Fruit fly (Drosophila melanogaster) whole organism, prepupa: ENCODE results near the gene CG9393.

Source experiments
- Blimp-1 ChIP-seq: fragments of 200-800 bp; sonication (Bioruptor generic); optimal IDR thresholded peaks from 3 replicates; lab custom pipeline; 2017; ENCODE audit warnings: missing biosample characterization, missing genetic modification characterization, mild to moderate bottlenecking, moderate library complexity, missing genetic modification reagents
- CG10669 ChIP-seq: fragments of 200-800 bp; sonication (Bioruptor generic); optimal IDR thresholded peaks from 3 replicates; lab custom pipeline; 2018; ENCODE audit warnings: missing biosample characterization, mild to moderate bottlenecking, missing genetic modification characterization, moderate library complexity
- CG11294 ChIP-seq: fragments of 200-800 bp; sonication (Bioruptor generic); IDR thresholded peaks from 2 replicates; pipeline ENCODE4 v1.3.6; 2022; ENCODE audit warnings: missing biosample characterization, missing genetic modification characterization
- CG11762 ChIP-seq: fragments of 200-800 bp; sonication (Bioruptor generic); optimal IDR thresholded peaks from 3 replicates; lab custom pipeline; 2016; ENCODE audit warnings: missing biosample characterization, missing genetic modification characterization; ENCODE audit not compliant: insufficient read depth
- CG11902 ChIP-seq: fragments of 200-800 bp; sonication (Bioruptor generic); optimal IDR thresholded peaks from 3 replicates; lab custom pipeline; 2016; ENCODE audit warnings: missing biosample characterization, missing genetic modification characterization
- CG15336 ChIP-seq: fragments of 200-800 bp; sonication (Bioruptor generic); IDR thresholded peaks from 2 replicates; pipeline ENCODE4 v1.3.6; 2022; ENCODE audit warnings: missing biosample characterization, missing genetic modification characterization
- CG1621 ChIP-seq: fragments of 200-800 bp; sonication (Bioruptor generic); optimal IDR thresholded peaks from 3 replicates; lab custom pipeline; 2018; ENCODE audit warnings: missing biosample characterization, mild to moderate bottlenecking, missing genetic modification characterization
- CG16779 ChIP-seq: fragments of 200-800 bp; sonication (Bioruptor generic); optimal IDR thresholded peaks from 3 replicates; lab custom pipeline; 2017; ENCODE audit warnings: missing biosample characterization, mild to moderate bottlenecking, missing genetic modification characterization
- CG31627 ChIP-seq: fragments of 200-800 bp; sonication (Bioruptor generic); optimal IDR thresholded peaks from 3 replicates; lab custom pipeline; 2016; ENCODE audit warnings: missing biosample characterization, missing genetic modification characterization
- CG32006 ChIP-seq: fragments of 200-800 bp; sonication (Bioruptor generic); optimal IDR thresholded peaks from 3 replicates; lab custom pipeline; 2017; ENCODE audit warnings: missing biosample characterization, mild to moderate bottlenecking, missing genetic modification characterization
- CG34406 ChIP-seq: fragments of 200-800 bp; sonication (Bioruptor generic); optimal IDR thresholded peaks from 3 replicates; lab custom pipeline; 2016; ENCODE audit warnings: missing biosample characterization, missing genetic modification characterization
- CG4318 ChIP-seq: fragments of 200-800 bp; sonication (Bioruptor generic); optimal IDR thresholded peaks from 3 replicates; lab custom pipeline; 2017; ENCODE audit warnings: missing biosample characterization, mild to moderate bottlenecking, missing genetic modification characterization
- CG6276 ChIP-seq: fragments of 200-800 bp; sonication (Bioruptor generic); optimal IDR thresholded peaks from 2 replicates; lab custom pipeline; 2017; ENCODE audit warnings: missing biosample characterization, mild to moderate bottlenecking, missing genetic modification characterization
- CG6792 ChIP-seq: fragments of 200-800 bp; sonication (Bioruptor generic); optimal IDR thresholded peaks from 3 replicates; lab custom pipeline; 2016; ENCODE audit warnings: missing biosample characterization, missing genetic modification characterization
- CG6854 ChIP-seq: fragments of 200-800 bp; sonication (Bioruptor generic); optimal IDR thresholded peaks from 2 replicates; lab custom pipeline; 2017; ENCODE audit warnings: missing biosample characterization, mild to moderate bottlenecking, missing genetic modification characterization
- CG8119 ChIP-seq: fragments of 200-800 bp; sonication (Bioruptor generic); IDR thresholded peaks from 3 replicates; pipeline ENCODE4 v1.3.6; 2022; ENCODE audit warnings: missing biosample characterization, missing genetic modification characterization
- CG8319 ChIP-seq: fragments of 200-800 bp; sonication (Bioruptor generic); optimal IDR thresholded peaks from 3 replicates; lab custom pipeline; 2016; ENCODE audit warnings: missing biosample characterization, missing genetic modification characterization
- CG8632 ChIP-seq: fragments of 200-800 bp; sonication (Bioruptor generic); optimal IDR thresholded peaks from 3 replicates; lab custom pipeline; 2016; ENCODE audit warnings: missing biosample characterization, missing genetic modification characterization
- CG9139 ChIP-seq: fragments of 200-800 bp; sonication (Bioruptor generic); optimal IDR thresholded peaks from 3 replicates; lab custom pipeline; 2017; ENCODE audit warnings: missing biosample characterization, mild to moderate bottlenecking, missing genetic modification characterization
- Eip78C ChIP-seq: fragments of 200-800 bp; sonication (Bioruptor generic); peaks from one replicate; lab custom pipeline; 2016; ENCODE audit warnings: missing biosample characterization, missing genetic modification characterization
- Eip93F ChIP-seq: fragments of 200-800 bp; sonication (Bioruptor generic); optimal IDR thresholded peaks from 2 replicates; lab custom pipeline; 2016; ENCODE audit warnings: missing biosample characterization, mild to moderate bottlenecking, missing genetic modification characterization
- Ets21C ChIP-seq: fragments of 200-800 bp; sonication (Bioruptor generic); optimal IDR thresholded peaks from 3 replicates; lab custom pipeline; 2016; ENCODE audit warnings: missing biosample characterization, missing genetic modification characterization
- Gug ChIP-seq: fragments of 200-800 bp; sonication (Bioruptor generic); IDR thresholded peaks from 2 replicates; pipeline ENCODE4 v1.3.6; 2022; ENCODE audit warnings: missing biosample characterization, missing genetic modification characterization
- Hr38 ChIP-seq: sonication (Bioruptor generic); optimal IDR thresholded peaks from 2 replicates; lab custom pipeline; 2016; ENCODE audit warnings: missing biosample characterization, missing genetic modification characterization
- Hr39 ChIP-seq: fragments of 200-800 bp; sonication (Bioruptor generic); optimal IDR thresholded peaks from 2 replicates; lab custom pipeline; 2016; ENCODE audit warnings: missing biosample characterization, missing genetic modification characterization
- Hr4 ChIP-seq: fragments of 200-800 bp; sonication (Bioruptor generic); optimal IDR thresholded peaks from 3 replicates; lab custom pipeline; 2016; ENCODE audit warnings: missing biosample characterization, missing genetic modification characterization
- Lpt ChIP-seq: fragments of 200-800 bp; sonication (Bioruptor generic); optimal IDR thresholded peaks from 3 replicates; lab custom pipeline; 2016; ENCODE audit warnings: missing biosample characterization, missing genetic modification characterization
- Met ChIP-seq: fragments of 200-800 bp; sonication (Bioruptor generic); optimal IDR thresholded peaks from 3 replicates; lab custom pipeline; 2016; ENCODE audit warnings: missing biosample characterization, missing genetic modification characterization
- OdsH ChIP-seq: fragments of 200-800 bp; sonication (Bioruptor generic); optimal IDR thresholded peaks from 3 replicates; lab custom pipeline; 2016; ENCODE audit warnings: missing biosample characterization, missing genetic modification characterization
- Smox ChIP-seq: fragments of 200-800 bp; sonication (Bioruptor generic); optimal IDR thresholded peaks from 3 replicates; lab custom pipeline; 2016; ENCODE audit warnings: missing biosample characterization, missing genetic modification characterization
- Sox102F ChIP-seq: fragments of 200-800 bp; sonication (Bioruptor generic); optimal IDR thresholded peaks from 2 replicates; lab custom pipeline; 2016; ENCODE audit warnings: missing biosample characterization, mild to moderate bottlenecking, missing genetic modification characterization
- Sox14 ChIP-seq: fragments of 200-800 bp; sonication (Bioruptor generic); optimal IDR thresholded peaks from 3 replicates; lab custom pipeline; 2016; ENCODE audit warnings: missing biosample characterization, missing genetic modification characterization
- achi ChIP-seq: fragments of 200-800 bp; sonication (Bioruptor generic); optimal IDR thresholded peaks from 3 replicates; lab custom pipeline; 2016; ENCODE audit warnings: missing biosample characterization, missing genetic modification characterization
- cyc ChIP-seq: fragments of 200-800 bp; sonication (Bioruptor generic); optimal IDR thresholded peaks from 3 replicates; lab custom pipeline; 2016; ENCODE audit warnings: missing biosample characterization, missing genetic modification characterization
- dac ChIP-seq: fragments of 200-800 bp; sonication (Bioruptor generic); optimal IDR thresholded peaks from 2 replicates; lab custom pipeline; 2017; ENCODE audit warnings: missing biosample characterization, mild to moderate bottlenecking, missing genetic modification characterization
- dsx ChIP-seq: fragments of 200-800 bp; optimal IDR thresholded peaks from 3 replicates; lab custom pipeline; 2019; ENCODE audit warnings: missing biosample characterization, mild to moderate bottlenecking, missing genetic modification characterization, moderate library complexity; ENCODE audit not compliant: poor library complexity, severe bottlenecking
- eg ChIP-seq: fragments of 200-800 bp; sonication (Bioruptor generic); IDR thresholded peaks from 3 replicates; pipeline ENCODE4 v1.3.6; 2022; ENCODE audit warnings: missing biosample characterization, missing genetic modification characterization
- fd59A ChIP-seq: fragments of 200-800 bp; sonication (Bioruptor generic); optimal IDR thresholded peaks from 2 replicates; lab custom pipeline; 2017; ENCODE audit warnings: missing biosample characterization, mild to moderate bottlenecking, missing genetic modification characterization, missing genetic modification reagents
- fkh ChIP-seq: fragments of 200-800 bp; sonication (Bioruptor generic); optimal IDR thresholded peaks from 3 replicates; lab custom pipeline; 2017; ENCODE audit warnings: missing biosample characterization, mild to moderate bottlenecking, missing genetic modification characterization, moderate library complexity
- lz ChIP-seq: fragments of 200-800 bp; sonication (Bioruptor generic); optimal IDR thresholded peaks from 3 replicates; lab custom pipeline; 2016; ENCODE audit warnings: missing biosample characterization, missing genetic modification characterization
- net ChIP-seq: fragments of 200-800 bp; sonication (Bioruptor generic); optimal IDR thresholded peaks from 3 replicates; lab custom pipeline; 2016; ENCODE audit warnings: missing biosample characterization, missing genetic modification characterization
- pdm3 ChIP-seq: fragments of 200-800 bp; sonication (Bioruptor generic); optimal IDR thresholded peaks from 3 replicates; lab custom pipeline; 2016; ENCODE audit warnings: missing biosample characterization, missing genetic modification characterization
- salr ChIP-seq, 2 experiments: fragments of 200-800 bp; sonication (Bioruptor generic); optimal IDR thresholded peaks; 3 replicates each; lab custom pipeline; 2016 to 2018; ENCODE audit warnings: missing biosample characterization in 2 of 2, missing genetic modification characterization in 2 of 2, mild to moderate bottlenecking in 1 of 2
- ss ChIP-seq, 2 experiments: fragments of 200-800 bp; sonication (Bioruptor generic); optimal IDR thresholded peaks; 2 replicates in 1 of 2; 3 replicates in 1 of 2; lab custom pipeline; 2017 to 2018; ENCODE audit warnings: mild to moderate bottlenecking in 2 of 2, missing biosample characterization in 2 of 2, missing genetic modification characterization in 2 of 2, moderate library complexity in 1 of 2
- topi ChIP-seq: fragments of 200-800 bp; sonication (Bioruptor generic); optimal IDR thresholded peaks from 3 replicates; lab custom pipeline; 2016; ENCODE audit warnings: missing biosample characterization, missing genetic modification characterization
- vri ChIP-seq: fragments of 200-800 bp; sonication (Bioruptor generic); optimal IDR thresholded peaks from 3 replicates; lab custom pipeline; 2016; ENCODE audit warnings: missing biosample characterization, mild to moderate bottlenecking, missing genetic modification characterization

Gene CG9393

dm6 chr3R:9581089-9581520 lies 17.6 kb upstream of the CG9393 start, which contains the start of gene CG8301 (continued):
- peak; percentile 23 for TF ChIP-seq achi (GFP tag; lab: Kevin White, UChicago)
- TF ChIP-seq Ets21C (GFP tag; lab: Kevin White, UChicago) = no peak
- no peak for TF ChIP-seq Smox
- no peak for TF ChIP-seq CG6276 (GFP tag; lab: Kevin White, UChicago)
- TF ChIP-seq Lpt (GFP tag; lab: Kevin White, UChicago) = peak; percentile 21
- no peak for TF ChIP-seq Sox102F (GFP tag; lab: Kevin White, UChicago)
- TF ChIP-seq Hr39 (GFP tag; lab: Kevin White, UChicago) = no peak

dm6 chr3R:9577382-9578137 lies 14.1 kb upstream of the CG9393 start, which contains the start of the genes Kap-alpha3 and Son:
Gene Kap-alpha3, minus strand, starts transcription at chr3R:9577733.
Gene Son, plus strand, starts transcription at chr3R:9578042.
- TF ChIP-seq Hr38 (GFP tag; lab: Kevin White, UChicago) (peak; percentile 9), CG11762 (GFP tag; lab: Kevin White, UChicago) (peak; percentile 70), lz (GFP tag; lab: Kevin White, UChicago) (peak; percentile 91), ss (GFP tag; optimal IDR thresholded peaks at IDR 0.05; lab: Kevin White, UChicago) (peak; percentile 67 to 91), CG31627 (GFP tag; lab: Kevin White, UChicago) (peak; percentile 93), Blimp-1 (peak; percentile 81), achi (GFP tag; lab: Kevin White, UChicago) (peak; percentile 84), Eip78C (GFP tag; lab: Kevin White, UChicago) (peak; percentile 94), OdsH (GFP tag; lab: Kevin White, UChicago) (peak; percentile 87), dsx (GFP tag; lab: Kevin White, UChicago) (peak; percentile 65), CG11294 (GFP tag; lab: Robert Waterston, UW) (peak; percentile 56; the same call in 1 of the 2 replicates), net (GFP tag; lab: Kevin White, UChicago) (peak; percentile 83), CG9139 (peak; percentile 83), pdm3 (GFP tag; lab: Kevin White, UChicago) (peak; percentile 88), Gug (GFP tag; lab: Robert Waterston, UW) (peak; percentile 57), Sox14 (GFP tag; lab: Kevin White, UChicago) (peak; percentile 88), CG8632 (GFP tag; lab: Kevin White, UChicago) (peak; percentile 72), CG4318 (GFP tag; lab: Kevin White, UChicago) (peak; percentile 53), Hr39 (GFP tag; lab: Kevin White, UChicago) (peak; percentile 91), CG15336 (GFP tag; lab: Robert Waterston, UW) (0 out of 2 replicates have a peak, but pooled peaks have one; percentile 21), fd59A (GFP tag; lab: Kevin White, UChicago) (peak; percentile 69), dac (GFP tag; lab: Kevin White, UChicago) (peak; percentile 63), CG10669 (peak; percentile 75), Smox (peak; percentile 84), cyc (peak; percentile 91), CG8119 (GFP tag; lab: Robert Waterston, UW) (0 out of 3 replicates have a peak, but pooled peaks have one; percentile 41), CG6792 (GFP tag; lab: Kevin White, UChicago) (peak; percentile 79), Hr4 (GFP tag; lab: Kevin White, UChicago) (peak; percentile 78), CG6854 (peak; percentile 92), Eip93F (GFP tag; lab: Kevin White, UChicago) (no peak), vri (GFP tag; lab: Kevin White, UChicago) (peak; percentile 91), salr (GFP tag; optimal IDR thresholded peaks at IDR 0.05; lab: Kevin White, UChicago) (peak; percentile 70 to 82), topi (GFP tag; lab: Kevin White, UChicago) (peak; percentile 88), CG32006 (peak; percentile 79), eg (GFP tag; lab: Robert Waterston, UW) (peak; percentile 84), CG8319 (GFP tag; lab: Kevin White, UChicago) (peak; percentile 75), CG11902 (GFP tag; lab: Kevin White, UChicago) (peak; percentile 74), fkh (GFP tag; lab: Kevin White, UChicago) (peak; percentile 81), Met (GFP tag; lab: Kevin White, UChicago) (peak; percentile 89), Ets21C (GFP tag; lab: Kevin White, UChicago) (peak; percentile 84), CG16779 (peak; percentile 78), Sox102F (GFP tag; lab: Kevin White, UChicago) (peak; percentile 85), CG1621 (tag; lab: Kevin White, UChicago) (peak; percentile 70), CG6276 (GFP tag; lab: Kevin White, UChicago) (peak; percentile 40), CG34406 (GFP tag; lab: Kevin White, UChicago) (peak; percentile 82)
